Fruit fly (Drosophila melanogaster) whole organism, embryonic: Measurements from ENCODE around the gene CAHbeta.

Experiments used
- ATbp ChIP-seq: fragments of 200-800 bp; sonication (Bioruptor generic); optimal IDR thresholded peaks from 2 replicates; lab custom pipeline; 2017; ENCODE audit warnings: missing biosample characterization, mild to moderate bottlenecking, missing genetic modification characterization, missing genetic modification reagents
- Aef1 ChIP-seq: fragments of 200-800 bp; sonication (Bioruptor generic); IDR thresholded peaks from 3 replicates; pipeline ENCODE4 v1.3.6; 2022; ENCODE audit warnings: missing biosample characterization, missing genetic modification characterization
- Bgb ChIP-seq: fragments of 200-800 bp; sonication (Bioruptor generic); IDR thresholded peaks from 2 replicates; pipeline ENCODE4 v1.3.6; 2022; ENCODE audit warnings: missing biosample characterization, missing genetic modification characterization; ENCODE audit not compliant: partially characterized antibody
- Bteb2 ChIP-seq: fragments of 200-800 bp; sonication (Bioruptor generic); optimal IDR thresholded peaks from 2 replicates; lab custom pipeline; 2016; ENCODE audit warnings: missing biosample characterization, missing genetic modification characterization
- CG10321 ChIP-seq: fragments of 200-800 bp; sonication (Bioruptor generic); IDR thresholded peaks from 2 replicates; pipeline ENCODE4 v1.3.6; 2022; ENCODE audit warnings: missing biosample characterization, missing genetic modification characterization
- CG11696 ChIP-seq: fragments of 200-800 bp; sonication (Bioruptor generic); IDR thresholded peaks from 2 replicates; pipeline ENCODE4 v1.3.6; 2022; ENCODE audit warnings: missing biosample characterization, missing genetic modification characterization
- CG14667 ChIP-seq: fragments of 200-800 bp; sonication (Bioruptor generic); IDR thresholded peaks from 2 replicates; pipeline ENCODE4 v1.3.6; 2022; ENCODE audit warnings: missing biosample characterization, missing genetic modification characterization
- CG14860 ChIP-seq: fragments of 200-800 bp; sonication (Bioruptor generic); IDR thresholded peaks from 3 replicates; pipeline ENCODE4 v1.3.6; 2022; ENCODE audit warnings: missing biosample characterization, missing genetic modification characterization; ENCODE audit not compliant: partially characterized antibody
- CG16813 ChIP-seq: fragments of 200-800 bp; sonication (Bioruptor generic); IDR thresholded peaks from 3 replicates; pipeline ENCODE4 v1.3.6; 2022; ENCODE audit warnings: missing biosample characterization, missing genetic modification characterization; ENCODE audit not compliant: partially characterized antibody
- CG17612 ChIP-seq: fragments of 200-800 bp; sonication (Bioruptor generic); IDR thresholded peaks from 2 replicates; pipeline ENCODE4 v1.3.6; 2022; ENCODE audit warnings: missing biosample characterization, missing genetic modification characterization
- CG17912 ChIP-seq: fragments of 200-800 bp; sonication (Bioruptor generic); optimal IDR thresholded peaks from 2 replicates; lab custom pipeline; 2018; ENCODE audit warnings: missing biosample characterization, mild to moderate bottlenecking, missing genetic modification characterization
- CG2712 ChIP-seq: fragments of 200-800 bp; optimal IDR thresholded peaks from 3 replicates; lab custom pipeline; 2019; ENCODE audit warnings: missing biosample characterization, mild to moderate bottlenecking, missing genetic modification characterization, moderate library complexity
- CG7745 ChIP-seq: fragments of 200-800 bp; sonication (Bioruptor generic); optimal IDR thresholded peaks from 2 replicates; lab custom pipeline; 2018; ENCODE audit warnings: missing biosample characterization, mild to moderate bottlenecking, missing genetic modification characterization, moderate library complexity
- CG7928 ChIP-seq: fragments of 200-800 bp; sonication (Bioruptor generic); optimal IDR thresholded peaks from 2 replicates; lab custom pipeline; 2017; ENCODE audit warnings: missing biosample characterization, mild to moderate bottlenecking, missing genetic modification characterization
- CG8388 ChIP-seq: fragments of 200-800 bp; sonication (Bioruptor generic); optimal IDR thresholded peaks from 2 replicates; lab custom pipeline; 2019; ENCODE audit warnings: missing biosample characterization, mild to moderate bottlenecking, missing genetic modification characterization, moderate library complexity
- CG9727 ChIP-seq: fragments of 200-800 bp; sonication (Bioruptor generic); optimal IDR thresholded peaks from 3 replicates; lab custom pipeline; 2017; ENCODE audit warnings: missing biosample characterization, mild to moderate bottlenecking, missing genetic modification characterization
- CTCF ChIP-seq: fragments of 200-800 bp; sonication (Bioruptor generic); optimal IDR thresholded peaks from 2 replicates; lab custom pipeline; 2017; ENCODE audit warnings: missing biosample characterization, mild to moderate bottlenecking, missing genetic modification characterization, moderate library complexity
- D19B ChIP-seq: fragments of 200-800 bp; sonication (Bioruptor generic); optimal IDR thresholded peaks from 2 replicates; lab custom pipeline; 2017; ENCODE audit warnings: missing biosample characterization, mild to moderate bottlenecking, missing genetic modification characterization
- Dfd ChIP-seq, 2 experiments: fragments of >200 bp; optimal IDR thresholded peaks; 2 replicates each; lab custom pipeline; 2017; ENCODE audit warnings: missing biosample characterization in 2 of 2, missing genetic modification characterization in 2 of 2
- E2f2 ChIP-seq: fragments of 200-800 bp; sonication (Bioruptor generic); IDR thresholded peaks from 2 replicates; pipeline ENCODE4 v1.3.6; 2022; ENCODE audit warnings: missing biosample characterization, missing genetic modification characterization
- Elba2 ChIP-seq: fragments of 200-800 bp; sonication (Bioruptor generic); optimal IDR thresholded peaks from 3 replicates; lab custom pipeline; 2016; ENCODE audit warnings: missing biosample characterization, missing genetic modification characterization
- Hr3 ChIP-seq: fragments of 200-800 bp; sonication (Bioruptor generic); optimal IDR thresholded peaks from 3 replicates; lab custom pipeline; 2016; ENCODE audit warnings: missing biosample characterization, missing genetic modification characterization
- Lpt ChIP-seq: fragments of >200 bp; optimal IDR thresholded peaks from 2 replicates; lab custom pipeline; 2018; ENCODE audit warnings: missing biosample characterization, missing genetic modification characterization
- Max ChIP-seq: fragments of 200-800 bp; sonication (Bioruptor generic); optimal IDR thresholded peaks from 2 replicates; lab custom pipeline; 2016; ENCODE audit warnings: missing biosample characterization, mild to moderate bottlenecking, missing genetic modification characterization
- Med ChIP-seq: fragments of 200-800 bp; sonication (Bioruptor generic); peaks from one replicate; lab custom pipeline; 2016; ENCODE audit warnings: missing biosample characterization, missing genetic modification characterization, mild to moderate bottlenecking, inconsistent platforms, moderate library complexity
- Scr ChIP-seq: fragments of 200-800 bp; sonication (Bioruptor generic); IDR thresholded peaks from 2 replicates; pipeline ENCODE4 v1.3.6; 2022; ENCODE audit warnings: missing biosample characterization, missing genetic modification characterization; ENCODE audit not compliant: partially characterized antibody
- Xbp1 ChIP-seq: fragments of 200-800 bp; sonication (Bioruptor generic); optimal IDR thresholded peaks from 3 replicates; lab custom pipeline; 2016; ENCODE audit warnings: missing biosample characterization, mild to moderate bottlenecking, missing genetic modification characterization
- amos ChIP-seq: fragments of 200-800 bp; sonication (Bioruptor generic); IDR thresholded peaks from 2 replicates; pipeline ENCODE4 v1.3.6; 2022; ENCODE audit warnings: missing biosample characterization, missing genetic modification characterization; ENCODE audit not compliant: partially characterized antibody
- ash1 ChIP-seq: fragments of 200-800 bp; sonication (Bioruptor generic); optimal IDR thresholded peaks from 2 replicates; lab custom pipeline; 2018; ENCODE audit warnings: missing biosample characterization, mild to moderate bottlenecking, missing genetic modification characterization
- az2 ChIP-seq: fragments of 200-800 bp; sonication (Bioruptor generic); optimal IDR thresholded peaks from 3 replicates; lab custom pipeline; 2016; ENCODE audit warnings: missing biosample characterization, missing genetic modification characterization
- bcd ChIP-seq: fragments of 200-800 bp; sonication (Bioruptor generic); optimal IDR thresholded peaks from 2 replicates; lab custom pipeline; 2017; ENCODE audit warnings: missing biosample characterization, mild to moderate bottlenecking, missing genetic modification characterization
- cg ChIP-seq: fragments of 200-800 bp; sonication (Bioruptor generic); optimal IDR thresholded peaks from 3 replicates; lab custom pipeline; 2019; ENCODE audit warnings: missing biosample characterization, mild to moderate bottlenecking, missing genetic modification characterization, moderate library complexity
- ci ChIP-seq: fragments of 200-800 bp; sonication (Bioruptor generic); IDR thresholded peaks from 3 replicates; pipeline ENCODE4 v1.3.6; 2022; ENCODE audit warnings: missing biosample characterization, missing genetic modification characterization
- esg ChIP-seq: fragments of 200-800 bp; sonication (Bioruptor generic); conservative IDR thresholded peaks from 2 replicates; pipeline ENCODE4 v1.3.6; 2022; ENCODE audit warnings: missing biosample characterization, missing genetic modification characterization
- eve ChIP-seq, 2 experiments: fragments of >200 bp; optimal IDR thresholded peaks; 2 replicates each; lab custom pipeline; 2017; ENCODE audit warnings: missing biosample characterization in 2 of 2, missing genetic modification characterization in 2 of 2
- fd3F ChIP-seq: fragments of 200-800 bp; sonication (Bioruptor generic); optimal IDR thresholded peaks from 2 replicates; lab custom pipeline; 2018; ENCODE audit warnings: missing biosample characterization, mild to moderate bottlenecking, missing genetic modification characterization, moderate library complexity
- hth ChIP-seq: fragments of >200 bp; optimal IDR thresholded peaks from 2 replicates; lab custom pipeline; 2017; ENCODE audit warnings: inconsistent platforms
- jing ChIP-seq: fragments of 200-800 bp; sonication (Bioruptor generic); optimal IDR thresholded peaks from 2 replicates; lab custom pipeline; 2018; ENCODE audit warnings: missing biosample characterization, mild to moderate bottlenecking, missing genetic modification characterization
- lab ChIP-seq: fragments of 200-800 bp; sonication (Bioruptor generic); optimal IDR thresholded peaks from 3 replicates; lab custom pipeline; 2017; ENCODE audit warnings: missing biosample characterization, missing genetic modification characterization, mild to moderate bottlenecking, moderate library complexity, missing genetic modification reagents
- lmd ChIP-seq: fragments of 200-800 bp; sonication (Bioruptor generic); IDR thresholded peaks from 2 replicates; pipeline ENCODE4 v1.3.6; 2022; ENCODE audit warnings: missing biosample characterization, missing genetic modification characterization
- sc ChIP-seq, 3 experiments: fragments of >200 bp in 2 of 3; fragments of 200-800 bp in 1 of 3; sonication (Bioruptor generic) in 1 of 3; optimal IDR thresholded peaks; 2 replicates in 2 of 3; 3 replicates in 1 of 3; lab custom pipeline; 2017; ENCODE audit warnings: mild to moderate bottlenecking in 1 of 3, missing biosample characterization in 1 of 3, missing genetic modification characterization in 1 of 3, missing genetic modification reagents in 1 of 3
- shn ChIP-seq: fragments of 200-800 bp; sonication (Bioruptor generic); optimal IDR thresholded peaks from 3 replicates; lab custom pipeline; 2016; ENCODE audit warnings: missing biosample characterization, missing genetic modification characterization
- slbo ChIP-seq: fragments of 200-800 bp; sonication (Bioruptor generic); IDR thresholded peaks from 2 replicates; pipeline ENCODE4 v1.3.6; 2022; ENCODE audit warnings: missing biosample characterization, missing genetic modification characterization
- slou ChIP-seq: fragments of 200-800 bp; sonication (Bioruptor generic); optimal IDR thresholded peaks from 3 replicates; lab custom pipeline; 2016; ENCODE audit warnings: missing biosample characterization, missing genetic modification characterization
- sna ChIP-seq: fragments of 200-800 bp; sonication (Bioruptor generic); IDR thresholded peaks from 2 replicates; pipeline ENCODE4 v1.3.6; 2022; ENCODE audit warnings: missing biosample characterization, missing genetic modification characterization; ENCODE audit not compliant: partially characterized antibody
- tin ChIP-seq: fragments of 200-800 bp; sonication (Bioruptor generic); optimal IDR thresholded peaks from 3 replicates; lab custom pipeline; 2016; ENCODE audit warnings: missing biosample characterization, missing genetic modification characterization
- ttk ChIP-seq: fragments of 200-800 bp; sonication (Bioruptor generic); IDR thresholded peaks from 2 replicates; pipeline ENCODE4 v2.1.2; 2022; ENCODE audit warnings: missing biosample characterization, missing genetic modification characterization
- tup ChIP-seq: fragments of 200-800 bp; sonication (Bioruptor generic); optimal IDR thresholded peaks from 2 replicates; lab custom pipeline; 2016; ENCODE audit warnings: missing biosample characterization, mild to moderate bottlenecking, missing genetic modification characterization, moderate library complexity
- twi ChIP-seq: fragments of 200-800 bp; optimal IDR thresholded peaks from 2 replicates; lab custom pipeline; 2019; ENCODE audit warnings: missing biosample characterization, mild to moderate bottlenecking, missing genetic modification characterization, moderate library complexity
- unc-4 ChIP-seq: fragments of 200-800 bp; sonication (Bioruptor generic); IDR thresholded peaks from 2 replicates; pipeline ENCODE4 v1.3.6; 2022; ENCODE audit warnings: missing biosample characterization, missing genetic modification characterization; ENCODE audit not compliant: partially characterized antibody
- unpg ChIP-seq: fragments of 200-800 bp; sonication (Bioruptor generic); optimal IDR thresholded peaks from 3 replicates; lab custom pipeline; 2018; ENCODE audit warnings: missing biosample characterization, mild to moderate bottlenecking, missing genetic modification characterization, moderate library complexity

CAHbeta gene

DNA sequence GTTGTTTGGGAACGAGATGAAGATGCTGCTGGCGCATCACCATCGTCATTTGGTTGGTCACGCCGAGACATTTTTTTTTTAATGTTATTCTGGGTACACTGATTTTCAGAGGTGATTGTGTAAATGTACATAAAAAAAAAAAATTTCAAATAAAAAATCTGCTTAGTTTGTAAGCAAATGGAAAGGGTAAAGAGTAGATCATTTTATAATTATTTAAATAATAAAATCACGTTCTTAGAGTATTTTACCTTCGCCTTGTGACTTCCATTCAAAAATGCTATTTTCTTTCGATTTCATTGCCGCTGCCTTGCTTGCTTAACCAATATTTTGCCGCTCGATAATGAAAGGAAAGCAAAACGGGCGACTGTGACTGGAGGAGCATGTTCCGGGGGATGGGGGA, 1.9 kb upstream of the CAHbeta start (continued):
- TF ChIP-seq Scr (no peak), Med (GFP tag; lab: Kevin White, UChicago) (peak; percentile 15), shn (GFP tag; lab: Kevin White, UChicago) (no peak), Aef1 (GFP tag; lab: Robert Waterston, UW) (no peak), sna (GFP tag; lab: Robert Waterston, UW) (no peak), ci (GFP tag; lab: Robert Waterston, UW) (peak; percentile 80; the same call in 2 of the 3 replicates), CG11696 (GFP tag; lab: Robert Waterston, UW) (no peak), Elba2 (GFP tag; lab: Kevin White, UChicago) (no peak), tin (peak; percentile 8), fd3F (GFP tag; lab: Kevin White, UChicago) (no peak), eve (GFP tag; optimal IDR thresholded peaks at IDR 0.05; lab: Kevin White, UChicago) (peak in 1 of 2 experiments; percentile 20), E2f2 (0 out of 2 replicates have a peak, but pooled peaks have one; percentile 10), az2 (GFP tag; lab: Kevin White, UChicago) (no peak), Hr3 (GFP tag; lab: Kevin White, UChicago) (no peak), Xbp1 (peak; percentile 20), Bgb (GFP tag; lab: Robert Waterston, UW) (no peak), CG2712 (tag; lab: Kevin White, UChicago) (peak; percentile 18), unpg (GFP tag; lab: Kevin White, UChicago) (peak; percentile 41), D19B (GFP tag; lab: Kevin White, UChicago) (no peak), CG7928 (GFP tag; lab: Kevin White, UChicago) (no peak), bcd (peak; percentile 12), CG8388 (GFP tag; lab: Kevin White, UChicago) (peak; percentile 63), CG16813 (GFP tag; lab: Robert Waterston, UW) (no peak), slou (GFP tag; lab: Kevin White, UChicago) (no peak), CG17912 (GFP tag; lab: Kevin White, UChicago) (no peak), lab (GFP tag; lab: Kevin White, UChicago) (no peak), cg (GFP tag; lab: Kevin White, UChicago) (no peak), CG14860 (GFP tag; lab: Robert Waterston, UW) (no peak), Bteb2 (GFP tag; lab: Kevin White, UChicago) (no peak), twi (tag; lab: Kevin White, UChicago) (no peak), Max (GFP tag; lab: Kevin White, UChicago) (no peak), CG10321 (GFP tag; lab: Robert Waterston, UW) (no peak), CG7745 (tag; lab: Kevin White, UChicago) (no peak), CTCF (GFP tag; lab: Kevin White, UChicago) (no peak), ttk (GFP tag; lab: Robert Waterston, UW) (peak; percentile 39), amos (no peak), slbo (GFP tag; lab: Robert Waterston, UW) (no peak), CG14667 (no peak; the same call in 1 of the 2 replicates), tup (no peak), hth (lab: Kevin White, UChicago) (no peak), lmd (GFP tag; lab: Robert Waterston, UW) (peak; percentile 34; the same call in 1 of the 2 replicates), Lpt (GFP tag; lab: Kevin White, UChicago) (no peak), unc-4 (GFP tag; lab: Robert Waterston, UW) (no peak), ATbp (GFP tag; lab: Kevin White, UChicago) (peak; percentile 55), Dfd (GFP tag; optimal IDR thresholded peaks at IDR 0.05; lab: Kevin White, UChicago) (no peak), ash1 (no peak), CG17612 (GFP tag; lab: Robert Waterston, UW) (no peak), jing (GFP tag; lab: Kevin White, UChicago) (no peak), sc (optimal IDR thresholded peaks at IDR 0.05; lab: Kevin White, UChicago) (no peak), sc (GFP tag; optimal IDR thresholded peaks at IDR 0.05; lab: Kevin White, UChicago) (peak; percentile 3), esg (GFP tag; lab: Robert Waterston, UW) (0 out of 2 replicates have a peak, but pooled peaks have one; percentile 23), CG9727 (GFP tag; lab: Kevin White, UChicago) (no peak)
